Fruit fly (Drosophila melanogaster) whole organism, wandering third instar larva: ENCODE measurements around the gene Cpr67Fa1.
A peak's percentile ranks its signal among the peaks of the same experiment; 100 is the strongest.

Experiments used
- Dif ChIP-seq: fragments of 200-275, 200-300 bp; sonication (Bioruptor generic); optimal IDR thresholded peaks from 2 replicates; lab custom pipeline; 2018; ENCODE audit warnings: missing biosample characterization, missing genetic modification characterization; ENCODE audit not compliant: partially characterized antibody
- HLH106 ChIP-seq: fragments of 200-800 bp; optimal IDR thresholded peaks from 3 replicates; lab custom pipeline; 2019; ENCODE audit warnings: missing biosample characterization, mild to moderate bottlenecking, missing genetic modification characterization, moderate library complexity
- Jra ChIP-seq: sonication (Bioruptor generic); optimal IDR thresholded peaks from 2 replicates; lab custom pipeline; 2016; ENCODE audit warnings: missing biosample characterization, missing genetic modification characterization
- N ChIP-seq: fragments of >200 bp; optimal IDR thresholded peaks from 2 replicates; lab custom pipeline; 2018; ENCODE audit warnings: missing biosample characterization, missing external identifiers, missing genetic modification characterization
- foxo ChIP-seq, 2 experiments: fragments of 200-800 bp; sonication (Bioruptor generic); optimal IDR thresholded peaks; 2 replicates in 1 of 2; 3 replicates in 1 of 2; lab custom pipeline; 2016 to 2017; ENCODE audit warnings: missing biosample characterization in 2 of 2, missing genetic modification characterization in 2 of 2
- h ChIP-seq: fragments of 200-800 bp; sonication (Bioruptor generic); optimal IDR thresholded peaks from 3 replicates; lab custom pipeline; 2016; ENCODE audit warnings: missing biosample characterization, mild to moderate bottlenecking, missing genetic modification characterization
- lola ChIP-seq: fragments of >200 bp; optimal IDR thresholded peaks from 2 replicates; lab custom pipeline; 2017; ENCODE audit warnings: missing biosample characterization, missing genetic modification characterization
- pan ChIP-seq: fragments of >200 bp; optimal IDR thresholded peaks from 2 replicates; lab custom pipeline; 2017
- psq ChIP-seq: fragments of 200-800 bp; sonication (Bioruptor generic); optimal IDR thresholded peaks from 3 replicates; lab custom pipeline; 2017; ENCODE audit warnings: missing biosample characterization, mild to moderate bottlenecking, missing genetic modification characterization, moderate library complexity

DNA sequence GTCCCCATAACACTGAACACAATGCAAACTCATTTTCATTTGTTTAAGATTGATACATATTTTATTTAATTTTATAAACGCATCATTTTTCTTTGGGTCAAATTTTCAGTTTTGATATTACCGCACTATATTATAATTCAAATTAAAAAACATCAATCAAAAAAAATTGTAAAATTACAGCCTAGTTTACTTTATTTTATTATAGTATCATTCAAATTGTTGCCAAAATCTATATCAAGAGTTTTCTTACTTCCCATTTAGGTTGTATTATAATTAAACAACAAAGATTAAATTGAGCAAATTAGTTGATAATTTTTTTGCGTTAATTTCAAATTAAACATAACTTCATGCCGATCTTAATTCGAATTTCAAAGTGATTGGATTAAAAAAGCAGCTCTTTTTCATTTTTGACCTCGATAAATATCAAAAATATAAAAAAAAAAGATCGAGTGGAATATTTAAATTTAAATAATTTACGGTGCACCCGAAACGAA is 37.9 kb upstream of the Cpr67Fa1 start:
- TF ChIP-seq psq (GFP tag; lab: Kevin White, UChicago) (peak; percentile 57), pan (no peak), h (GFP tag; lab: Kevin White, UChicago) (peak; percentile 28), HLH106 (tag; lab: Kevin White, UChicago) (peak; percentile 70), Dif (GFP tag; lab: Kevin White, UChicago) (no peak), Jra (GFP tag; lab: Kevin White, UChicago) (no peak), N (GFP tag; lab: Kevin White, UChicago) (no peak), lola (no peak), foxo (GFP tag; optimal IDR thresholded peaks at IDR 0.05; lab: Kevin White, UChicago) (peak in 1 of 2 experiments; percentile 70)
